Worm (Caenorhabditis elegans): ENCODE measurements around the gene set-13.

The set-13 gene

DNA sequence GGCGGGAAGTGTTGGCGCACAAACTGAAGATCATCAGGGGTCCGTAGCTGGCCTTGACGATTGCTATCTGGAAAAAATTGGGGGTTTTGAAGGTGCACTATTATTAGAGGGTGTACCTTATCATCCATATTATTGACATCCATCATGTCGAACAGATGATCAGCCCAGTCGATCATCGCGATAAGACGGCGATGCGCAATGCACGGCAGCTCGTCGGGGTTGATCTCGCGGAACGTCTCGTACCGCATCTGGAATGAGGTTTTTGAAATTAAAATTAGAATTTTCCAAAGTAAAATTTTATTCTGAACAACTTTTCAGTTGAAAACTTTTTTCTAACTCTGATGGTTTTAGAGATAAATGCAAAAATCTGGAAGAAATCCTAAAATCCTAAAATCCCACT lies 18.8 kb upstream of the set-13 start:
- TF ChIP-seq tbx-2 (tag; optimal IDR thresholded peaks at IDR 0.05), result no peak
- no peak for TF ChIP-seq fos-1 (tag; optimal IDR thresholded peaks at IDR 0.05)
- no peak for TF ChIP-seq nhr-28 (tag; optimal IDR thresholded peaks at IDR 0.05)
- no peak for TF ChIP-seq egl-5 (tag; optimal IDR thresholded peaks at IDR 0.05)
- no peak for TF ChIP-seq sea-2 (GFP tag; optimal IDR thresholded peaks at IDR 0.05)
- no peak for TF ChIP-seq aly-2 (tag; optimal IDR thresholded peaks at IDR 0.05)
- no peak for TF ChIP-seq lin-15B (tag; optimal IDR thresholded peaks at IDR 0.05)
- no peak for TF ChIP-seq jun-1 (tag; optimal IDR thresholded peaks at IDR 0.05)
- no peak for TF ChIP-seq elt-1 (tag; optimal IDR thresholded peaks at IDR 0.05)
- no peak for TF ChIP-seq ceh-82 (tag; optimal IDR thresholded peaks at IDR 0.05)
- TF ChIP-seq ceh-9 (tag; optimal IDR thresholded peaks at IDR 0.05), result no peak
- TF ChIP-seq R02D3.7 (tag; optimal IDR thresholded peaks at IDR 0.05), result no peak
- TF ChIP-seq nhr-11 (tag; optimal IDR thresholded peaks at IDR 0.05), result no peak
- TF ChIP-seq nhr-23 (tag; optimal IDR thresholded peaks at IDR 0.05), result no peak
- no peak for TF ChIP-seq ama-1 (optimal IDR thresholded peaks at IDR 0.05)
- TF ChIP-seq fkh-2 (tag; optimal IDR thresholded peaks at IDR 0.05), result no peak
- no peak for TF ChIP-seq nhr-237 (tag; optimal IDR thresholded peaks at IDR 0.05)
- no peak for TF ChIP-seq ztf-11 (tag; optimal IDR thresholded peaks at IDR 0.05)
- no peak for TF ChIP-seq hmg-11 (tag; optimal IDR thresholded peaks at IDR 0.05)
- no peak for TF ChIP-seq mdl-1 (tag; optimal IDR thresholded peaks at IDR 0.05)

DNA sequence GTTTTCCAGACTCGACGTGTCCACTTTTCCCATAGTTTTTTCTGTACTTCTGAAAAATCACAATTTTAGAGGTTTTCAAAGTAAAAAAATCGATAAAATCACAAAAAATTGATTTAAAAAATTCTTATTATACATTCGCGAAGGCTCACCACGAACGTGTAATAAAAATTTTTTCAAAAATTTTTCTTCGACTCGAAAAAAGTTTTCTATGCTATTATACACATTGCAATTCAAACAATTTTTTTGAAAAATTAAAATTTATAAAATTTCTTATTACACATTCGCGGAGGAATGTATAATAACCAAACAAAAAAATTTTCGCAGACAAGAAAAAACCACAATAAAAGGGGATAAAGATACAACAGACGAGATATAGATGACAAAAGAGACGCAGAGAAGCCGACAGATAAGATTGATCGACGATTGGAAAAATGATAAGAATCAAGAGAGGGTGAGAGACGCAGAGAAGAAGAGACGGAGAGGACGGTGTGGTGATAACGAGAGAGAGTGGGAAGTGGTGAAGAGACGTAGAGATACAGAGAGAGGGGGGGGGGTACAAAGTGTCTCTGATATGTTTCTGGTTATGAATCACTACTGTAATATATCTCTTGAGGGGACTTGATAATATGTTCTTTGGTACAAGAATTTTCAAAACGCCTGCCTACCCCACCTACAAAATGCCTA lies 16.1 kb upstream of the set-13 start, which contains the start of gene nhr-119:
Gene nhr-119, minus strand, starts transcription at position 51 of the 684 bp plus-strand sequence.
- TF ChIP-seq fos-1 (tag; optimal IDR thresholded peaks at IDR 0.05) (no peak), egl-5 (tag; optimal IDR thresholded peaks at IDR 0.05) (no peak), jun-1 (tag; optimal IDR thresholded peaks at IDR 0.05) (peak; percentile 81), ztf-4 (tag; optimal IDR thresholded peaks at IDR 0.05) (no peak), eor-1 (tag; optimal IDR thresholded peaks at IDR 0.05) (no peak), nhr-25 (tag; optimal IDR thresholded peaks at IDR 0.05) (peak; percentile 85), nhr-67 (tag; optimal IDR thresholded peaks at IDR 0.05) (no peak), tbx-2 (tag; optimal IDR thresholded peaks at IDR 0.05) (no peak), fkh-2 (tag; optimal IDR thresholded peaks at IDR 0.05) (no peak), fkh-10 (GFP tag; optimal IDR thresholded peaks at IDR 0.05) (no peak), elt-1 (tag; optimal IDR thresholded peaks at IDR 0.05) (peak; percentile 74), egl-27 (tag; optimal IDR thresholded peaks at IDR 0.05) (no peak), ZK546.5 (tag; optimal IDR thresholded peaks at IDR 0.05) (no peak), nhr-11 (tag; optimal IDR thresholded peaks at IDR 0.05) (peak; percentile 19), lin-15B (tag; optimal IDR thresholded peaks at IDR 0.05) (peak; percentile 10), hmg-11 (tag; optimal IDR thresholded peaks at IDR 0.05) (no peak), ceh-16 (tag; optimal IDR thresholded peaks at IDR 0.05) (no peak), pqm-1 (tag; optimal IDR thresholded peaks at IDR 0.05) (peak; percentile 92), ceh-9 (tag; optimal IDR thresholded peaks at IDR 0.05) (no peak), elt-2 (tag; optimal IDR thresholded peaks at IDR 0.05) (peak; percentile 96), pha-4 (tag; optimal IDR thresholded peaks at IDR 0.05) (peak; percentile 31), skn-1 (tag; optimal IDR thresholded peaks at IDR 0.05) (peak; percentile 20), ztf-11 (tag; optimal IDR thresholded peaks at IDR 0.05) (no peak), mdl-1 (tag; optimal IDR thresholded peaks at IDR 0.05) (no peak), nhr-23 (tag; optimal IDR thresholded peaks at IDR 0.05) (peak; percentile 92), unc-62 (GFP tag; optimal IDR thresholded peaks at IDR 0.05) (peak; percentile 11), daf-12 (tag; optimal IDR thresholded peaks at IDR 0.05) (no peak), aly-2 (tag; optimal IDR thresholded peaks at IDR 0.05) (no peak), R02D3.7 (tag; optimal IDR thresholded peaks at IDR 0.05) (peak; percentile 48), nfya-1 (tag; optimal IDR thresholded peaks at IDR 0.05; ENCODE audit: insufficient read depth) (peak; percentile 65), sea-2 (GFP tag; optimal IDR thresholded peaks at IDR 0.05) (no peak), elt-3 (tag; optimal IDR thresholded peaks at IDR 0.05) (peak in 2 of 3 experiments; percentile 74 to 92), nhr-43 (tag; optimal IDR thresholded peaks at IDR 0.05; ENCODE audit: poor library complexity, severe bottlenecking) (peak; percentile 93), ceh-28 (tag; optimal IDR thresholded peaks at IDR 0.05) (peak; percentile 90)

DNA sequence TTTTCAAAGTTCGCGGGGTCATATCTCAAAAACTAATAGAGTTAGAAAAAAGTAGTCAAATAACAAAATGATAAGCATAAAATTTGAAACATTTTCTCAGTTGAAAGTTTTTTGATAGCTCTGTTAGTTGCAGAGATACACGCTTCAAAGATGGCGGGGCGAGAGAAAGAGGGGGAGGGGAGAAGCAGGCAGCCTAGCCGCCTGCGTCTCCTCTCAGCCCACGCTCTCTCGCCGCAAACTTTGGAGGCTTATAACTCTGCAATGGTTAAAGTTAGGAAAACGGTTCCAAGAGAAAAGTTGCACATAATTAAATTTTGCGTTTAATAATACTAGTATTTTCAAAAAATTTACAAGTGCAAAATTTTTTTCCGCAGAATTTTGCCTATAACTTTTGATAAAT lies 15.0 kb upstream of the set-13 start:
- TF ChIP-seq R02D3.7 (tag; optimal IDR thresholded peaks at IDR 0.05), result no peak
- no peak for TF ChIP-seq nhr-76 (tag; optimal IDR thresholded peaks at IDR 0.05)
- no peak for TF ChIP-seq ZK546.5 (tag; optimal IDR thresholded peaks at IDR 0.05)
- TF ChIP-seq nhr-237 (tag; optimal IDR thresholded peaks at IDR 0.05), result no peak
- TF ChIP-seq nhr-12 (tag; optimal IDR thresholded peaks at IDR 0.05), result no peak
- no peak for TF ChIP-seq unc-39 (tag; optimal IDR thresholded peaks at IDR 0.05)
- TF ChIP-seq lsy-12 (tag; optimal IDR thresholded peaks at IDR 0.05), result no peak
- no peak for TF ChIP-seq ceh-28 (tag; optimal IDR thresholded peaks at IDR 0.05)
- TF ChIP-seq elt-3 (tag; optimal IDR thresholded peaks at IDR 0.05), result no peak
- no peak for TF ChIP-seq tbx-2 (tag; optimal IDR thresholded peaks at IDR 0.05)
- no peak for TF ChIP-seq mml-1 (tag; optimal IDR thresholded peaks at IDR 0.05)
- TF ChIP-seq pha-4 (tag; optimal IDR thresholded peaks at IDR 0.05), result no peak
- TF ChIP-seq eor-1 (tag; optimal IDR thresholded peaks at IDR 0.05), result no peak
